Fruit fly (Drosophila melanogaster): ENCODE data around the gene CG43680.
A peak's percentile ranks its signal among the peaks of the same experiment; 100 is the strongest.

The CG43680 gene

dm6 chr3L:15102669-15103309, 49.6 kb upstream of the CG43680 start (continued):
- TF ChIP-seq CG11902 (GFP tag; optimal IDR thresholded peaks at IDR 0.05) (peak; percentile 8), Eip75B (GFP tag; optimal IDR thresholded peaks at IDR 0.05) (no peak), dac (GFP tag; optimal IDR thresholded peaks at IDR 0.05) (no peak), CG10669 (GFP tag; optimal IDR thresholded peaks at IDR 0.05) (no peak), esn (GFP tag; optimal IDR thresholded peaks at IDR 0.05) (no peak), CG8119 (GFP tag; IDR thresholded peaks at IDR 0.05) (peak; percentile 44; the same call in 2 of the 3 replicates), CG6163 (GFP tag; IDR thresholded peaks at IDR 0.05) (peak; percentile 54; the same call in 1 of the 3 replicates), CG11294 (GFP tag; IDR thresholded peaks at IDR 0.05) (no peak), CG32006 (GFP tag; optimal IDR thresholded peaks at IDR 0.05) (peak; percentile 39), CG6808 (GFP tag; optimal IDR thresholded peaks at IDR 0.05) (no peak), CG1621 (tag; optimal IDR thresholded peaks at IDR 0.05) (peak; percentile 18), cyc (GFP tag; optimal IDR thresholded peaks at IDR 0.05) (peak; percentile 19), Eip78C (GFP tag) (peak; percentile 57), CG6854 (GFP tag; optimal IDR thresholded peaks at IDR 0.05) (peak; percentile 99)

- TF ChIP-seq Met (GFP tag; optimal IDR thresholded peaks at IDR 0.05) (peak; percentile 42), dac (GFP tag; optimal IDR thresholded peaks at IDR 0.05) (no peak), fd85E (GFP tag; optimal IDR thresholded peaks at IDR 0.05) (no peak), Sox14 (GFP tag; optimal IDR thresholded peaks at IDR 0.05) (peak; percentile 68), dsx (GFP tag; optimal IDR thresholded peaks at IDR 0.05; ENCODE audit: poor library complexity, severe bottlenecking) (peak; percentile 63), CG6792 (GFP tag; optimal IDR thresholded peaks at IDR 0.05) (no peak), CG10631 (GFP tag; optimal IDR thresholded peaks at IDR 0.05) (peak; percentile 13), CG9139 (GFP tag; optimal IDR thresholded peaks at IDR 0.05) (peak; percentile 3), CG34406 (GFP tag; optimal IDR thresholded peaks at IDR 0.05) (peak; percentile 2), esn (GFP tag; optimal IDR thresholded peaks at IDR 0.05) (peak; percentile 51), CG10669 (GFP tag; optimal IDR thresholded peaks at IDR 0.05) (peak; percentile 33), Eip75B (GFP tag; optimal IDR thresholded peaks at IDR 0.05) (peak; percentile 21), Smox (GFP tag; optimal IDR thresholded peaks at IDR 0.05) (peak; percentile 33), CG6276 (GFP tag; optimal IDR thresholded peaks at IDR 0.05) (no peak), CG8119 (GFP tag; IDR thresholded peaks at IDR 0.05) (no peak), CG15336 (GFP tag; IDR thresholded peaks at IDR 0.05) (peak; percentile 37; the same call in 1 of the 2 replicates), cyc (GFP tag; optimal IDR thresholded peaks at IDR 0.05) (peak; percentile 60), Hr4 (GFP tag; optimal IDR thresholded peaks at IDR 0.05) (peak; percentile 34), CG8319 (GFP tag; optimal IDR thresholded peaks at IDR 0.05) (no peak), topi (GFP tag; optimal IDR thresholded peaks at IDR 0.05) (peak; percentile 8), CG31627 (GFP tag; optimal IDR thresholded peaks at IDR 0.05) (peak; percentile 54), Ets21C (GFP tag; optimal IDR thresholded peaks at IDR 0.05) (peak; percentile 2), Lpt (GFP tag; optimal IDR thresholded peaks at IDR 0.05) (peak; percentile 41), acj6 (GFP tag; optimal IDR thresholded peaks at IDR 0.05) (peak; percentile 52), lz (GFP tag; optimal IDR thresholded peaks at IDR 0.05) (peak; percentile 40), Blimp-1 (GFP tag; optimal IDR thresholded peaks at IDR 0.05) (peak; percentile 46), CG6163 (GFP tag; IDR thresholded peaks at IDR 0.05) (peak; percentile 53; the same call in 2 of the 3 replicates), spab (GFP tag; optimal IDR thresholded peaks at IDR 0.05) (peak; percentile 43), CG6854 (GFP tag; optimal IDR thresholded peaks at IDR 0.05) (peak; percentile 100), CG8632 (GFP tag; optimal IDR thresholded peaks at IDR 0.05) (no peak), fd59A (GFP tag; optimal IDR thresholded peaks at IDR 0.05) (no peak), vri (GFP tag; optimal IDR thresholded peaks at IDR 0.05) (peak; percentile 69), CG3032 (tag; optimal IDR thresholded peaks at IDR 0.05) (no peak), Eip78C (GFP tag) (peak; percentile 67), CG1621 (tag; optimal IDR thresholded peaks at IDR 0.05) (no peak), CG16779 (tag; optimal IDR thresholded peaks at IDR 0.05) (peak; percentile 1), net (GFP tag; optimal IDR thresholded peaks at IDR 0.05) (peak; percentile 16), CG7368 (GFP tag; optimal IDR thresholded peaks at IDR 0.05) (no peak), Sox15 (GFP tag; optimal IDR thresholded peaks at IDR 0.05) (peak; percentile 1), fkh (GFP tag; optimal IDR thresholded peaks at IDR 0.05) (no peak), eg (GFP tag; IDR thresholded peaks at IDR 0.05) (peak; percentile 51; the same call in 2 of the 3 replicates), Gug (GFP tag; IDR thresholded peaks at IDR 0.05) (no peak)
Measured at dm6 chr3L:15101639-15102413, 48.7 kb upstream of the CG43680 start.

Data from whole organism, prepupa.